Fruit fly (Drosophila melanogaster): ENCODE data around the gene Sox21a.

Sox21a gene

DNA sequence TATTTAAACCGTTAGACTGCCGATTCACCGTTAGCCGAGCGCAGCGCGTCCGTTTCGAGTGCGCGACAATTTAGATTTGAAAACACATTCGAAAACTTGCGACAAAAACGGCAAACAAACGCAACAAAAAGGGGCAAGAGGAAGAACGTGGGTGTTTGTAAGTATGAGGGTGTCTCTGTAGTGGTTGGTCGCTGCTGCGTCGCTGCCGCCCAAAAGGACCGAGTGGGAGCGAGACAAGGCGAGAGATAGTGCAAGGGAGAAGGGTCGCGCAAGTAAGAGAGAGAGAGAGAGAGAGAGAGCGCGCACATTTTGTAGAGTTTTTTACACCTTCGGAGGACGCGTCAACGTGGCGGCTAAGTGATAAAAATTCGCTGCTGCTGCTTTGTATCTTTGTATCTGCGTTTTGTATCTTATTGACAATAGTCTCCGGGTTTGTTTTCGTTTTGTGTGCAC, at the start of gene Sox21a:
Gene Sox21a (minus strand): TSS at position 51 of the 453 bp plus-strand sequence.
- no peak for TF ChIP-seq CG9948 (tag; optimal IDR thresholded peaks at IDR 0.05)
- TF ChIP-seq CG14655 (GFP tag; optimal IDR thresholded peaks at IDR 0.05), result no peak
- no peak for TF ChIP-seq fd96Ca (GFP tag; IDR thresholded peaks at IDR 0.05)
- no peak for TF ChIP-seq CG12605 (GFP tag; IDR thresholded peaks at IDR 0.05)
- no peak for TF ChIP-seq Pif1B (GFP tag; optimal IDR thresholded peaks at IDR 0.05)
- TF ChIP-seq EcR (GFP tag; optimal IDR thresholded peaks at IDR 0.05), result no peak
- TF ChIP-seq Ets98B (GFP tag; IDR thresholded peaks at IDR 0.05), result no peak
- TF ChIP-seq rn (GFP tag; IDR thresholded peaks at IDR 0.05), result no peak
- TF ChIP-seq CG8301 (tag; optimal IDR thresholded peaks at IDR 0.05), result no peak
- no peak for TF ChIP-seq Snoo (tag; optimal IDR thresholded peaks at IDR 0.05)
- TF ChIP-seq CG13204 (GFP tag; optimal IDR thresholded peaks at IDR 0.05), result no peak
- TF ChIP-seq CG17806 (tag; optimal IDR thresholded peaks at IDR 0.05), result no peak

dm6 chr3L:14154940-14155339, 47.0 kb upstream of the Sox21a start:
- TF ChIP-seq D1 (tag; optimal IDR thresholded peaks at IDR 0.05) (no peak), CG10348 (GFP tag; IDR thresholded peaks at IDR 0.05) (no peak), CG13204 (GFP tag; optimal IDR thresholded peaks at IDR 0.05) (no peak), CG15710 (tag; optimal IDR thresholded peaks at IDR 0.05) (no peak)

DNA sequence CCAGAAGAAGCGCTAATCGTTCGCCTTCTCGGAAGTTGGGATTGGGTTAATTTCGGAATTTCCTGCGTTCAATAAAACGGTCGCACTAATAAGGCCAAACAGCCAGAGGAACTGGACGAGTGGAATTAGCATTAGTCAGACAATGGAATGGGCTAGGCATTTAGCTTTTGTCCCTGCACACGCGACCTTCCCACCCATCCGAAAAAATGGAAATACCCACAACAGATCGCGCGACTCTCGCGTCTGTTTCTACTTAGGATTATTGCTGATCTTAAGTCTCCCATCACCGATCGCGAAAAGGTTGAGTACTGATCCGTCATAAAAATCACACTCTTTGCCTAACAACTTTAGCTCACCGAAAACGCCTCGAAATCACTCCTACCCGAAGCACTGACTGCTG, 45.7 kb upstream of the Sox21a start:
- TF ChIP-seq Pif1B (GFP tag; optimal IDR thresholded peaks at IDR 0.05) (no peak), CG9948 (tag; optimal IDR thresholded peaks at IDR 0.05) (no peak), CG8301 (tag; optimal IDR thresholded peaks at IDR 0.05) (no peak), Pif1A (GFP tag; optimal IDR thresholded peaks at IDR 0.05) (no peak), D1 (tag; optimal IDR thresholded peaks at IDR 0.05) (no peak), CG4496 (GFP tag; IDR thresholded peaks at IDR 0.05) (no peak), Snoo (tag; optimal IDR thresholded peaks at IDR 0.05) (no peak), CG10348 (GFP tag; IDR thresholded peaks at IDR 0.05) (no peak), Ets98B (GFP tag; IDR thresholded peaks at IDR 0.05) (no peak), CG12605 (GFP tag; IDR thresholded peaks at IDR 0.05) (no peak), EcR (GFP tag; optimal IDR thresholded peaks at IDR 0.05) (no peak), CG14655 (GFP tag; optimal IDR thresholded peaks at IDR 0.05) (no peak), gl (tag; optimal IDR thresholded peaks at IDR 0.05) (no peak), CG34367 (tag; optimal IDR thresholded peaks at IDR 0.05) (no peak), CG17806 (tag; optimal IDR thresholded peaks at IDR 0.05) (no peak), CG13204 (GFP tag; optimal IDR thresholded peaks at IDR 0.05) (no peak), rn (GFP tag; IDR thresholded peaks at IDR 0.05) (no peak), CG15710 (tag; optimal IDR thresholded peaks at IDR 0.05) (no peak)

DNA sequence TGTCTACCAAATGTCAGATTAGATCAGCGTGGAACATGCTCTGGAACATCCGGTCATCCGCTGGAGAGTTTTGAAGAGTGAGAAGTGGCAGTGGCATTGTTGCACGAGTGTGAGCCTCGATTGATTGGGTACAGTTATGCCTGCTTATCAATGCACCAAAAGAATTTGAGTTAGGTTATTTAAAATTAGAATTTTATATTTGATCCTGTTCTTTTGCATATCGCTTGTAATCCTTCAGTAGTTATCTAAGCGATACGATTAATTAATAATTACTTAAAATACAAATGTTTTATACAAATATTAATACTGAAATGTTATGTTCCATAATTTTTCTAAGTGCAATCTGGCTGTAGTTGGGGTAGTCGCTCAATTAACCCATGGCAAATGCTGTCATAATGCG, 44.7 kb upstream of the Sox21a start:
- TF ChIP-seq CG14655 (GFP tag; optimal IDR thresholded peaks at IDR 0.05), result no peak
- TF ChIP-seq Pif1B (GFP tag; optimal IDR thresholded peaks at IDR 0.05), result no peak
- no peak for TF ChIP-seq Snoo (tag; optimal IDR thresholded peaks at IDR 0.05)
- no peak for TF ChIP-seq CG17806 (tag; optimal IDR thresholded peaks at IDR 0.05)
- TF ChIP-seq CG8159 (tag; optimal IDR thresholded peaks at IDR 0.05), result no peak
- TF ChIP-seq CG10348 (GFP tag; IDR thresholded peaks at IDR 0.05), result no peak
- TF ChIP-seq EcR (GFP tag; optimal IDR thresholded peaks at IDR 0.05), result no peak
- no peak for TF ChIP-seq fd96Ca (GFP tag; IDR thresholded peaks at IDR 0.05)
- no peak for TF ChIP-seq CG32121 (GFP tag; IDR thresholded peaks at IDR 0.05)
- TF ChIP-seq CG8301 (tag; optimal IDR thresholded peaks at IDR 0.05), result no peak
- no peak for TF ChIP-seq CG12605 (GFP tag; IDR thresholded peaks at IDR 0.05)
- no peak for TF ChIP-seq rn (GFP tag; IDR thresholded peaks at IDR 0.05)
- no peak for TF ChIP-seq CG4496 (GFP tag; IDR thresholded peaks at IDR 0.05)
- TF ChIP-seq gl (tag; optimal IDR thresholded peaks at IDR 0.05), result no peak
- TF ChIP-seq CG15710 (tag; optimal IDR thresholded peaks at IDR 0.05), result no peak
- no peak for TF ChIP-seq D1 (tag; optimal IDR thresholded peaks at IDR 0.05)
- TF ChIP-seq CG13204 (GFP tag; optimal IDR thresholded peaks at IDR 0.05), result no peak
- TF ChIP-seq Pif1A (GFP tag; optimal IDR thresholded peaks at IDR 0.05), result no peak
- TF ChIP-seq CG9948 (tag; optimal IDR thresholded peaks at IDR 0.05), result no peak

dm6 chr3L:14151447-14151846, 43.5 kb upstream of the Sox21a start:
- TF ChIP-seq CG14655 (GFP tag; optimal IDR thresholded peaks at IDR 0.05), result no peak
- TF ChIP-seq EcR (GFP tag; optimal IDR thresholded peaks at IDR 0.05), result no peak
- no peak for TF ChIP-seq CG9948 (tag; optimal IDR thresholded peaks at IDR 0.05)
- TF ChIP-seq CG4496 (GFP tag; IDR thresholded peaks at IDR 0.05), result no peak
- TF ChIP-seq Pif1A (GFP tag; optimal IDR thresholded peaks at IDR 0.05), result no peak
- no peak for TF ChIP-seq CG15710 (tag; optimal IDR thresholded peaks at IDR 0.05)

dm6 chr3L:14150141-14150556, 42.2 kb upstream of the Sox21a start:
- TF ChIP-seq Pif1A (GFP tag; optimal IDR thresholded peaks at IDR 0.05) (no peak), CG9948 (tag; optimal IDR thresholded peaks at IDR 0.05) (no peak), CG8159 (tag; optimal IDR thresholded peaks at IDR 0.05) (no peak), CG12605 (GFP tag; IDR thresholded peaks at IDR 0.05) (no peak), gl (tag; optimal IDR thresholded peaks at IDR 0.05) (no peak), CG34367 (tag; optimal IDR thresholded peaks at IDR 0.05) (no peak), CG14655 (GFP tag; optimal IDR thresholded peaks at IDR 0.05) (no peak), CG32121 (GFP tag; IDR thresholded peaks at IDR 0.05) (no peak), Pif1B (GFP tag; optimal IDR thresholded peaks at IDR 0.05) (no peak), D1 (tag; optimal IDR thresholded peaks at IDR 0.05) (no peak), CG17806 (tag; optimal IDR thresholded peaks at IDR 0.05) (no peak), CG10348 (GFP tag; IDR thresholded peaks at IDR 0.05) (no peak), CG8301 (tag; optimal IDR thresholded peaks at IDR 0.05) (no peak), fd96Ca (GFP tag; IDR thresholded peaks at IDR 0.05) (no peak), CG13204 (GFP tag; optimal IDR thresholded peaks at IDR 0.05) (no peak), Snoo (tag; optimal IDR thresholded peaks at IDR 0.05) (no peak), rn (GFP tag; IDR thresholded peaks at IDR 0.05) (no peak), CG15710 (tag; optimal IDR thresholded peaks at IDR 0.05) (no peak)

All from whole organism, pupa.